Fruit fly (Drosophila melanogaster) whole organism, adult: ENCODE data around the gene CG43235.

ENCODE experiments used
- CG11617 ChIP-seq: fragments of 200-800 bp; sonication (Bioruptor generic); optimal IDR thresholded peaks from 2 replicates; lab custom pipeline; 2017; ENCODE audit warnings: mild to moderate bottlenecking, missing biosample characterization, missing genetic modification reagents, missing genetic modification characterization
- CG12768 ChIP-seq: fragments of 200-800 bp; sonication (Bioruptor generic); optimal IDR thresholded peaks from 2 replicates; lab custom pipeline; 2017; ENCODE audit warnings: missing biosample characterization, missing genetic modification characterization, mild to moderate bottlenecking, moderate library complexity, missing genetic modification reagents
- CG14711 ChIP-seq: fragments of 200-800 bp; sonication (Bioruptor generic); optimal IDR thresholded peaks from 2 replicates; lab custom pipeline; 2018; ENCODE audit warnings: missing biosample characterization, mild to moderate bottlenecking, missing genetic modification characterization, moderate library complexity
- CG1620 ChIP-seq: fragments of 200-800 bp; sonication (Bioruptor generic); optimal IDR thresholded peaks from 2 replicates; lab custom pipeline; 2016; ENCODE audit warnings: missing biosample characterization, missing genetic modification characterization
- CG33017 ChIP-seq: fragments of 200-800 bp; sonication (Bioruptor generic); optimal IDR thresholded peaks from 2 replicates; lab custom pipeline; 2018; ENCODE audit warnings: missing biosample characterization, mild to moderate bottlenecking, missing genetic modification characterization, moderate library complexity
- CG7045 ChIP-seq: fragments of 200-800 bp; sonication (Bioruptor generic); optimal IDR thresholded peaks from 2 replicates; lab custom pipeline; 2017; ENCODE audit warnings: missing biosample characterization, mild to moderate bottlenecking, missing genetic modification characterization
- Crg-1 ChIP-seq: fragments of 200-800 bp; sonication (Bioruptor generic); optimal IDR thresholded peaks from 2 replicates; lab custom pipeline; 2016; ENCODE audit warnings: missing biosample characterization, missing genetic modification characterization
- Mnt ChIP-seq: fragments of 200-800 bp; sonication (Bioruptor generic); optimal IDR thresholded peaks from 2 replicates; lab custom pipeline; 2016; ENCODE audit warnings: missing biosample characterization, mild to moderate bottlenecking, missing genetic modification characterization
- cic ChIP-seq: fragments of 200-800 bp; sonication (Bioruptor generic); optimal IDR thresholded peaks from 2 replicates; lab custom pipeline; 2017; ENCODE audit warnings: missing biosample characterization, mild to moderate bottlenecking, missing genetic modification characterization, moderate library complexity
- cnc ChIP-seq, 2 experiments: fragments of >200 bp; optimal IDR thresholded peaks; 2 replicates each; lab custom pipeline; 2017
- tj ChIP-seq: fragments of 200-800 bp; sonication (Bioruptor generic); optimal IDR thresholded peaks from 3 replicates; lab custom pipeline; 2017; ENCODE audit warnings: missing biosample characterization, mild to moderate bottlenecking, missing genetic modification characterization, moderate library complexity

- TF ChIP-seq CG14711 (tag; lab: Kevin White, UChicago) (no peak), tj (no peak), CG33017 (tag; lab: Kevin White, UChicago) (peak; percentile 52), cnc (optimal IDR thresholded peaks at IDR 0.05; lab: Kevin White, UChicago) (no peak), CG12768 (peak; percentile 54), CG1620 (GFP tag; lab: Kevin White, UChicago) (no peak), Mnt (GFP tag; lab: Kevin White, UChicago) (no peak), Crg-1 (no peak), cic (GFP tag; lab: Kevin White, UChicago) (no peak), CG11617 (GFP tag; lab: Kevin White, UChicago) (peak; percentile 13), CG7045 (GFP tag; lab: Kevin White, UChicago) (peak; percentile 13)
These were observed 33.6 kb downstream of the CG43235 start, which contains the start of gene CG13795 for dm6 chr2L:7726268-7726997.
